Fruit fly (Drosophila melanogaster): Measurements from ENCODE around the gene CG17350.

- TF ChIP-seq psq (optimal IDR thresholded peaks at IDR 0.05): no peak
- TF ChIP-seq insv (optimal IDR thresholded peaks at IDR 0.05): no peak
- TF ChIP-seq h (optimal IDR thresholded peaks at IDR 0.05): no peak
- no peak for TF ChIP-seq ttk (optimal IDR thresholded peaks at IDR 0.05)
These were observed 40.8 kb downstream of the CG17350 start for dm6 chr2L:19421573-19421972.

Data from Kc167 (cell line).